Worm (Caenorhabditis elegans) whole organism, L4/young adult: ENCODE results near the gene F35E12.2.

ENCODE experiments used
- W03F9.2 ChIP-seq: fragments of 150-350 bp; optimal IDR thresholded peaks from 2 replicates; lab custom pipeline; 2014; ENCODE audit warnings: missing biosample characterization, missing genetic modification characterization
- dao-5 ChIP-seq: sonication (generic microtip); optimal IDR thresholded peaks from 2 replicates; lab custom pipeline; 2016; ENCODE audit warnings: missing genotype, missing genetic modification characterization, moderate library complexity, missing compliant biosample characterization
- him-1 ChIP-seq: sonication (generic microtip); optimal IDR thresholded peaks from 2 replicates; lab custom pipeline; 2016; ENCODE audit warnings: missing genotype, missing genetic modification reagents, missing genetic modification characterization, missing compliant biosample characterization

Gene F35E12.2

ce11 chrV:13724781-13725180, at the start of gene F35E12.2:
Gene F35E12.2 (minus strand): TSS chrV:13724881.
- TF ChIP-seq him-1 (tag; lab: Kevin White, UChicago) = no peak
- no peak for TF ChIP-seq dao-5
- no peak for TF ChIP-seq W03F9.2 (tag; lab: Kevin White, UChicago)

ce11 chrV:13771209-13771608, 46.5 kb upstream of the F35E12.2 start, which contains the start of gene F20G2.5:
Gene F20G2.5 (plus strand): TSS chrV:13771509.
- TF ChIP-seq him-1 (tag; lab: Kevin White, UChicago) (no peak), W03F9.2 (tag; lab: Kevin White, UChicago) (no peak), dao-5 (no peak)

ce11 chrV:13768941-13769436, 44.3 kb upstream of the F35E12.2 start, which contains the start of gene nas-24:
Gene nas-24 (plus strand): TSS chrV:13769386.
- TF ChIP-seq him-1 (tag; lab: Kevin White, UChicago) = no peak
- no peak for TF ChIP-seq dao-5
- TF ChIP-seq W03F9.2 (tag; lab: Kevin White, UChicago) = no peak

DNA sequence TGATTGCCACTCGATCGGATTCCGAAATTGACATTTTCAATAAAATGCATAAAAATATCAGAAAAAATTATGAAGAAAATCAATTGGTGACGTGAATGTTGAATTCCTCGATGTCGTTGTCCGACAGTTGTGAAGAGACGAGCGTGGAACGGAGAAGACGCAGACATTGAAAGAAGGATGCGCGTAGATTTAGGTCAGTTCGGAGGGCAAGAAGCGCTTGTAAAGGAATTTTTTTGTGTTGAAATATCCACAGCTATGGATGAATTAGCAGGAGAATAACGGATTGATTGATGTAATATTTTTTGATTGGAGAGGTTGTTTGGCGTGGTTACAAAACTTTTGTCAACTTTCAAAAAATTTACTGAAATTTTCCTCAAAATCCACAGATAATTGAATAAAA, 43.7 kb upstream of the F35E12.2 start, which contains the start of gene F20G2.3:
Gene F20G2.3 (minus strand): TSS at position 101 of the 400 bp plus-strand sequence.
- TF ChIP-seq W03F9.2 (tag; lab: Kevin White, UChicago) (no peak), dao-5 (no peak), him-1 (tag; lab: Kevin White, UChicago) (no peak)

- TF ChIP-seq W03F9.2 (tag; lab: Kevin White, UChicago) (no peak), him-1 (tag; lab: Kevin White, UChicago) (no peak), dao-5 (no peak)
These were observed 39.0 kb upstream of the F35E12.2 start for ce11 chrV:13763723-13764122.

DNA sequence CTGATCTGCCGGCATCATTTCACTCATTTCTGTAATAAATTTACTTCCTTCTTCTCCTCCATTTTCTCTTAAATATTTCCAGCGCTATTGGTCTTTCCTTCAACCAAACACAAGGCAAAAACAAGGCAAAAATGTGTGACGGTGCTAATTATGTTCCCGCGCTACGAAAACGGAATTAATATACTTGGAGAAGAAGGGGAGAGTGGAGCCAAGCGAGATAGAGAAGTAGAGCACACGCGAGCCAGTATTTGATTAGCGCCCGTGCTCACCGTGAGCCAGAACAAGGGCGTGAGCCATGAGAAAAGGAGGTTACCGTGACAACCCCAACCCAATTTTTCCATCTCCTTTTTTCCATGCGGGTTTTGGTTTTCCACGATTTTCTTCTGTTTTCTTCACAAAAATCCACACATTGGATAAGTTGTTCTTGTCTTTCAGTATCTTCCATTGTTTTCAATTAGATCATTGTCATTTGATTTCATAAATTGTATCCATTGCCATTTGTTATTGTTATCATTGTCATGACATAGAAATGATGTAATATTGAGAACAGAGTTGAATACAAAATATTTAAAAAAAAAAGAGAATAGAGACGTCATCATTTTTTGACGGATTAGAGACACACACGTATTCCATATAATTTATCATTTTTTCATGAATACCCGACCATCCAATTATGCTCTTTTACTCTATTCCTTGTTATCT, 37.9 kb upstream of the F35E12.2 start, which contains the start of gene F20G2.6:
Gene F20G2.6 (plus strand): TSS at position 652 of the 702 bp plus-strand sequence.
- no peak for TF ChIP-seq him-1 (tag; lab: Kevin White, UChicago)
- no peak for TF ChIP-seq dao-5
- TF ChIP-seq W03F9.2 (tag; lab: Kevin White, UChicago) = no peak

- TF ChIP-seq W03F9.2 (tag; lab: Kevin White, UChicago) = no peak
- TF ChIP-seq him-1 (tag; lab: Kevin White, UChicago) = no peak
- TF ChIP-seq dao-5 = no peak
These were observed 32.7 kb upstream of the F35E12.2 start for ce11 chrV:13757349-13757748.

DNA sequence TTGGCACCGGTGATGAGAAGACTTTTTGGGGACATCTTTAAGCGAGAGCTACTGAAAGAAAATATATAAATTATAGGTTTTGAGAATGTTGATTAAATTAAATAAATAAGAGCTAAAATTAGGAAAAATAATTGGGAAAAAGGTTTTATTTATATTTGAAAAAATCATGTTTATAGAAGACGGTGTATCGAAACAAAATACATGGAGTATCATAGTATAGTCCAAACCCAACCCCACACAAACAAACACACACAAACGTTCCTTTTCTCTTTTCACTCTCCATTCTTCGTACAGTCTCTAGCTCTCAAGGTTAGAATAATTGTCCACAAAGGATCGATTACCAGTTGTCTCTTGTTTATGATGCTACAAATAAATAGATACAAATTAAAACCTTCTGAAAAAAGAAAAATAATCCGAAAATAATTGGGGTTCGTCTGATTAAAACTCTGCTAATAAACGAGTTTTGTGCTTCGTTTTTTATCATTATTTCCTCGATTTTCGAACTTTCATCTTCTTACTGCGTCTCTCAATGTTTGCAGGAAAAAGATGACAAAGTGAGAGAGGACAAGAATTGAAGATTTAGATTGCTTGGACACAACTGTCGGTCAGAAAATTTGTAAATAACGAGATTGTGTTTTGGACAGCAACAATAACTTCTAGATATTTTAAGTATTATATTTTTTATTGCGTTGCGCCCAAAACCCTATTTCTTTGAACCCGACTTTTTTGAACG, 31.8 kb upstream of the F35E12.2 start, which contains the start of gene F20G2.2:
Gene F20G2.2 (minus strand): TSS at position 51 of the 733 bp plus-strand sequence.
- no peak for TF ChIP-seq W03F9.2 (tag; lab: Kevin White, UChicago)
- no peak for TF ChIP-seq him-1 (tag; lab: Kevin White, UChicago)
- no peak for TF ChIP-seq dao-5

DNA sequence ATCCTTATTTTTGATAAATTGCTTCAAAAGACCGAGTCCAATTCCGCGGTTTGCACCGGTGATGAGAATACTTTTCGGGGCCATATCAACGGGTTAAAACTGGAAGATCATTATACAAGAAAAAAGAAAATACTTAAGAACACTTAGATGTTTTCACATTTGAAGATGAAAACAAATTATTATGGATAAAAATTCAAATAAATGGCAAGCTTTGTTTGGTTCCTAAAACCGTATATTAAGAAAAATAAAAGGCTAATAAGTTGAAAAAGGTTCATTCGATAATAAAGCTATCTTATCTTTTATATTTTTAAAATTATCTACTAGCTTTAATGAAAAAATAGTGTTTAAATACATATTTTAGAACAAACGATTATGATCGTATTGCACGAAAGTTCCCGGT, 28.8 kb upstream of the F35E12.2 start, which contains the start of gene F20G2.1:
Gene F20G2.1 (minus strand): TSS at position 101 of the 400 bp plus-strand sequence.
- TF ChIP-seq dao-5 = no peak
- TF ChIP-seq him-1 (tag; lab: Kevin White, UChicago) = no peak

ce11 chrV:13751811-13752210, 27.1 kb upstream of the F35E12.2 start, which contains the start of gene cld-9:
Gene cld-9 (minus strand): TSS chrV:13751891.
- no peak for TF ChIP-seq him-1 (tag; lab: Kevin White, UChicago)
- TF ChIP-seq dao-5 = no peak
- no peak for TF ChIP-seq W03F9.2 (tag; lab: Kevin White, UChicago)

DNA sequence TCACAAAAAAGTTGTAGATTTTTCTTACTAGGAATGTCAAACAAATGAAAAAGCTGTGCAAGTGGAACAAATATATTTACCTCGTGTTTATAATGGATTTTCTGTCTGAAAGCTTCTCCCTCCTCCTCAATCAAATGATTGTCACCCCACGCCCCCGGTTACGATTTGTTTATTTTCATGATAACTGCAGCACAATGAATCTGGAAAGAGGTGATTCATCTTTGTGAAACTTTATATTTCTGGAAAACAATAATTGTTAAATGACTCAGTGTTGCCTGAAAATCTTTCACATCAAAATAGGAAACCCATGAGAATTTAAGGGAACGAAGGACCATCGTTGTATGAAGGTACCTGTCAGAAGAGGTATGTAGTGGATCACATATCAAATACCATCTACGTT, 24.0 kb upstream of the F35E12.2 start, which contains the start of gene F35E12.10:
Gene F35E12.10 (minus strand): TSS at position 101 of the 400 bp plus-strand sequence.
- no peak for TF ChIP-seq him-1 (tag; lab: Kevin White, UChicago)

DNA sequence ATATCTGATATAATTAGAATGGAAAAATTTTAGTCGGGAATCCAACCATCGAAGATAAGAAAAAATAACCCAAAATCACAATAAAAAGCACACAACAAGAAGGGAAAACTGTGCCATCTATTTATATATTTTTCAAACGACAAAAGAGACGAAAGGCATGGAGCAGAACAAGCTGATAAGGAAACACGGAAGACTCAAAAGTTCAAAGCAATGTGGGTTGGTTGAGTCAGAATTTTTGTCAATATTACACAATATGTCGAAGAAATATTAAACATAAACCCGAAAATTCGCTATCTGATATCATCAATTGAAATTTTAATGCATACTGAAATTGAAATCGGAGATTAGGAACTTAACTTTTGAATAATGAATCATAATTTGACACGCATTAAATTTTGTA, 20.2 kb upstream of the F35E12.2 start, which contains the start of gene F35E12.9:
Gene F35E12.9 (minus strand): TSS at position 227 of the 400 bp plus-strand sequence.
- TF ChIP-seq him-1 (tag; lab: Kevin White, UChicago) (no peak), dao-5 (no peak), W03F9.2 (tag; lab: Kevin White, UChicago) (no peak)

DNA sequence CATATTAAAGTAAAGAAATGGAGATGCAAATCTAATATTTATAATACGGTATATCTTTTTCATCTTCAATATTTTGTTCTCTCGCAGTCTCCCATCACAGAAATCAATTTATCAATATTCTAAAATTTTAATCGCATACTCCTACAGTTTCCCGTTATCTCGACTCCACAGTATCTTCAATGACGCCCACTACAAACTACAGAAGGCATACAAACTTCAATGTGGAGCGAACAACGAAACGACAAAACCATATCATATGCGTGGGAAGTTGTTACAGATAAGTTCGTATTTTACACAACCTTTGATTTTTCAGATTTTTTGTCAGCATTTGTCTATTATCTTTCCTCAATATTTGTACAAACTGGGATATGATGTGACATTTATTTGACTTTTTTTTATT, 15.2 kb upstream of the F35E12.2 start:
- TF ChIP-seq W03F9.2 (tag; lab: Kevin White, UChicago) = no peak
- TF ChIP-seq him-1 (tag; lab: Kevin White, UChicago) = no peak
- no peak for TF ChIP-seq dao-5

DNA sequence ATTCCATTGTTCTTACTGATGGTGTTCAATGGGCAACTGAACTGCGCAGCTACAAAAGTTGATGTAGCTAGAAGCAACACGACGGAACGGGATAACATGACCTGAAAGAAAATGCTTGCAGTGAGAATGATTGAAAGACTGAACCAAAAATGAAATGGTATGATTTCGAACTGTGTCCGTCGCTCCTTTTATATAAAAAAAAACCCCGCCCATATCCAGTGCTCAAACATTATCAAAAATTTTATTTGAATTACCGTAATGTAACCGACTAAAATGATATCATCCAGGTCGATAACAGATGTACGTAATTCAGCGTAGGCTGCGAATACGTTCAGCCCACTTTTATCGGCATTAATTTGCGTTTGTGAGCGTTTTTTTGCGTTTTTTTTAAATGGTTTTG, 13.7 kb upstream of the F35E12.2 start, which contains the start of gene irg-5:
Gene irg-5 (minus strand): TSS at position 101 of the 400 bp plus-strand sequence.
- TF ChIP-seq him-1 (tag; lab: Kevin White, UChicago) = no peak
- no peak for TF ChIP-seq dao-5
- no peak for TF ChIP-seq W03F9.2 (tag; lab: Kevin White, UChicago)
